Worm (Caenorhabditis elegans) whole organism, L3 larva: ENCODE measurements around the gene srz-5.
"Not testable (repeated sequence)": the region's sequence is repeated elsewhere in the genome, so short reads cannot be mapped to it uniquely, and the experiment has no call there.

ENCODE experiments used
- ama-1 ChIP-seq: fragments of 150-350 bp; optimal IDR thresholded peaks from 2 replicates; lab custom pipeline; 2018
- egl-5 ChIP-seq: fragments of 150-350 bp; optimal IDR thresholded peaks from 2 replicates; lab custom pipeline; 2017; ENCODE audit warnings: missing biosample characterization, missing genetic modification reagents, missing genetic modification characterization, inconsistent platforms
- elt-1 ChIP-seq: fragments of 150-350 bp; optimal IDR thresholded peaks from 2 replicates; lab custom pipeline; 2014; ENCODE audit warnings: missing biosample characterization, missing genetic modification characterization
- fkh-10 ChIP-seq: sonication (generic microtip); optimal IDR thresholded peaks from 2 replicates; lab custom pipeline; 2017; ENCODE audit warnings: missing biosample characterization, missing genetic modification reagents, missing genetic modification characterization
- fos-1 ChIP-seq: fragments of 150-350 bp; optimal IDR thresholded peaks from 2 replicates; lab custom pipeline; 2014; ENCODE audit warnings: missing biosample characterization, missing genetic modification characterization
- jun-1 ChIP-seq: fragments of 150-350 bp; optimal IDR thresholded peaks from 2 replicates; lab custom pipeline; 2014; ENCODE audit warnings: missing biosample characterization, missing genetic modification reagents, missing genetic modification characterization
- lin-39 ChIP-seq: fragments of 150-350 bp; optimal IDR thresholded peaks from 2 replicates; lab custom pipeline; 2018; ENCODE audit warnings: missing biosample characterization, missing genetic modification reagents, missing genetic modification characterization
- nfya-1 ChIP-seq: sonication (generic microtip); optimal IDR thresholded peaks from 2 replicates; lab custom pipeline; 2017; ENCODE audit warnings: missing genetic modification characterization, mild to moderate bottlenecking, missing compliant biosample characterization, antibody characterized with exemption, moderate library complexity; ENCODE audit not compliant: insufficient read depth
- nhr-77 ChIP-seq: fragments of 150-350 bp; optimal IDR thresholded peaks from 2 replicates; lab custom pipeline; 2014; ENCODE audit warnings: missing biosample characterization, missing genetic modification characterization
- pha-4 ChIP-seq: fragments of 150-350 bp; optimal IDR thresholded peaks from 2 replicates; lab custom pipeline; 2014; ENCODE audit warnings: missing biosample characterization, missing genetic modification reagents, missing genetic modification characterization
- snpc-4 ChIP-seq: fragments of 150-350 bp; optimal IDR thresholded peaks from 2 replicates; lab custom pipeline; 2014; ENCODE audit warnings: missing biosample characterization, missing genetic modification characterization
- zag-1 ChIP-seq: fragments of 150-350 bp; optimal IDR thresholded peaks from 2 replicates; lab custom pipeline; 2014; ENCODE audit warnings: missing biosample characterization, missing genetic modification characterization

DNA sequence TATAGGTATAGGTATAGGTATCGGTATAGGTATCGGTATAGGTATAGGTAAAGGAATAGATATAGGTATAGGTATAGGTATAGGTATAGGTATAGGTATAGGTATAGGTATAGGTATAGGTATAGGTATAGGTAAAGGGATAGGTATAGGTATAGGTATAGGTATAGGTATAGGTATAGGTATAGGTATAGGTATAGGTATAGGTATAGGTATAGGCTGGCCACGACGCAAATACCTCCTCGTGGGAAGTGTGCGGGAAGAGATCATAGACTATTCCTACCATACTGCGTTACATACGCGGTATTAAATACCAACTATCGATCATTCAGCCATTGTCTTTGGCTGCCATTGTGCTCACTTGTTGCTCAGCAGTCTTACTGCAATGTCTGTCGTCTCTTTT is 23.7 kb downstream of the srz-5 start, which contains the start of gene fbxb-112:
- TF ChIP-seq jun-1 (tag; lab: Kevin White, UChicago); nhr-77 (tag; lab: Kevin White, UChicago); pha-4 (tag; lab: Kevin White, UChicago); nfya-1 (tag; lab: Kevin White, UChicago); ama-1 (lab: Kevin White, UChicago); fos-1 (tag; lab: Kevin White, UChicago); elt-1 (tag; lab: Kevin White, UChicago); snpc-4 (tag; lab: Kevin White, UChicago); fkh-10 (GFP tag; lab: Kevin White, UChicago); zag-1; lin-39 (tag; lab: Kevin White, UChicago); egl-5 (tag; lab: Kevin White, UChicago): not testable (repeated sequence)
